Worm (Caenorhabditis elegans): ENCODE data around the gene ZK355.8.

The ZK355.8 gene

DNA sequence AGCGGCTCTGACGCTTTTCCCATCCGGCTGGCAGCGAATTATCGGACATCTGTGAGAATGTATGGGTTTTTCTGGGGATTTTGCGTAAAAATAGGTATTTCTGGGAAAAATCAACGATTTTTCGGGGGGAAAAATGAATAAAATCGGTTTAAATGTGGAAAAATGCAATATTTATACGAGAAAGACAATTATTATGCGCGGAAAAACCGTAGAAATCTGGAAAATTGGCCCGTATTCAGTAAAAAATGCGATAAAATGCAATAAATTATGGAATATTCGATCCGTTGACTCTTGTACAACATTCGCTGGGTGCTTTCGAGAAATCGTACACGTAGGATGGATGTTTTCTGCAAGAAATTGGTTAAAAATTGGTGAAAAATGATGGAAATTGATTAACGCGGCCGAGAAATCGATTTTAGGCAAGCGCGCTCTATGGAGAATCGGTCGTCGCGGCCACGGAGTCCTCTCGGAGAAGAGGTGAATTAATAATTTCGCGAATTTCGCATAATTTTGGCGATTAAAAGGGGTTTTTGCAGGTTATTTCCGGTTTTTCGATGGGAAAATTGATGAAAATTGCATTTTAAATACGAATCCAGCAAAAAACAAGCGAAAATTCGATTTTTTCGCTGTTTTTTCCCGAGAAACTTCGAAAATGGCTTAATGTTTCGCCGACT is 38.5 kb upstream of the ZK355.8 start, which contains the start of gene pinn-1 (continued):
- no peak for TF ChIP-seq zag-1 (tag; optimal IDR thresholded peaks at IDR 0.05)
- peak; percentile 84 for TF ChIP-seq skn-1 (tag; optimal IDR thresholded peaks at IDR 0.05)
- TF ChIP-seq elt-3 (tag; optimal IDR thresholded peaks at IDR 0.05), result peak in 2 of 6 experiments; percentile 74 to 76
- peak; percentile 93 for TF ChIP-seq swsn-7 (tag; optimal IDR thresholded peaks at IDR 0.05)
- TF ChIP-seq lir-3 (tag; optimal IDR thresholded peaks at IDR 0.05; ENCODE audit: poor library complexity), result peak; percentile 97
- peak; percentile 90 to 91 for TF ChIP-seq lsy-2 (tag; optimal IDR thresholded peaks at IDR 0.05)
- TF ChIP-seq unc-98 (GFP tag; IDR thresholded peaks at IDR 0.05), result peak; percentile 94
- peak; percentile 95 for TF ChIP-seq mab-9 (GFP tag; IDR thresholded peaks at IDR 0.05)
- no peak for TF ChIP-seq pag-3 (tag; optimal IDR thresholded peaks at IDR 0.05; ENCODE audit: borderline replicate concordance, insufficient read depth)
- no peak for TF ChIP-seq nhr-84 (tag; optimal IDR thresholded peaks at IDR 0.05)
- no peak for TF ChIP-seq nhr-76 (tag; optimal IDR thresholded peaks at IDR 0.05)

DNA sequence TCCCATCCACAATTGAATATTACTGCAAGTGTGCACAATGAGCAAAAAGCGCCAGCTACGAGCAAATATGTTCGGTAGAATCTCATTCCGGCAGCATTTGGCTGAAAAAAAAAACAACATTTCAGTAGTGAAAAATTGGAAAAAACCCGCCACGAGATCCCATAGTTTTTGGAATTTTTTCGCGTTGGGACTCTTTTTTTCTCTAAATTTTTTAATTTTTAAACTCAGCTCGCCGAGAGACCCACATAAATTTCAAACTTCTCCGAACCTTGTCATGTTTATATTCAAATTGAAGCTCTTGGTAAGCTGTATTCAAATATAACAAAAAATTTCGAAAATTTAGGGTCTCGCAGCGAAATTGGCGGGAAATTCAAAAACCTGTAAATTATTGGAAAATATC is 33.3 kb upstream of the ZK355.8 start, which contains the start of gene sqv-2:
sqv-2 (minus strand) TSS at position 101 of the 400 bp plus-strand sequence.
- TF ChIP-seq efl-3 (GFP tag; optimal IDR thresholded peaks at IDR 0.05) (no peak), efl-1 (optimal IDR thresholded peaks at IDR 0.05) (no peak), efl-1 (GFP tag; optimal IDR thresholded peaks at IDR 0.05 in 1 of 2) (peak in 1 of 2 experiments; percentile 57)

DNA sequence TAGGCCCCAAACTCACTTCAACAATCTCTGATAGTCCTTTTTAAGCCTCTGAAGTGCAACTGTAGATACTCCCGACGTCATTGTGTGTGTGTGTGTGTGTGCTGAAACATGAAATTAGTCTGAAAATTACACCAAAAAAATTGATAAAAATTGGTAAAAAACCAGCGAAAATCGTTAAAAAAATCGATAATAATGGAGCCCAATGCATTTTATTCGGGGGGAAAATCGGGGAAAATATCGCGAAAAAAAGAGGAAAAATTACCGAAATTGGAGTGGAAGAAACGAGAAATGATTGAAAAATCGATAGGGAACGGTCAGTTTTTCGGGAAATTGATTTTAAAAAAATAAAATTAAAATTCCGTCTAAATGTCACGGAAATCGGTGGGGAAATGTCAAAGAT is 27.4 kb upstream of the ZK355.8 start, which contains the start of gene ubc-26:
ubc-26 (minus strand) TSS at position 101 of the 400 bp plus-strand sequence.
- TF ChIP-seq nhr-71 (tag; optimal IDR thresholded peaks at IDR 0.05) (no peak), nhr-84 (tag; optimal IDR thresholded peaks at IDR 0.05) (no peak), aly-2 (tag; optimal IDR thresholded peaks at IDR 0.05) (no peak), irx-1 (tag; optimal IDR thresholded peaks at IDR 0.05) (no peak), zip-4 (GFP tag; optimal IDR thresholded peaks at IDR 0.05) (no peak), blmp-1 (tag; optimal IDR thresholded peaks at IDR 0.05) (no peak), hlh-4 (tag; optimal IDR thresholded peaks at IDR 0.05) (no peak), unc-98 (GFP tag; IDR thresholded peaks at IDR 0.05) (no peak), lin-35 (GFP tag; optimal IDR thresholded peaks at IDR 0.05) (no peak), nhr-85 (tag) (no peak), sptf-1 (tag; optimal IDR thresholded peaks at IDR 0.05) (no peak), mdl-1 (tag; optimal IDR thresholded peaks at IDR 0.05) (no peak), efl-1 (optimal IDR thresholded peaks at IDR 0.05) (no peak), efl-1 (GFP tag; optimal IDR thresholded peaks at IDR 0.05 in 1 of 2) (no peak), nhr-11 (tag; optimal IDR thresholded peaks at IDR 0.05) (no peak), lin-13 (GFP tag; optimal IDR thresholded peaks at IDR 0.05) (no peak), dpl-1 (GFP tag; optimal IDR thresholded peaks at IDR 0.05) (no peak), ceh-63 (GFP tag; optimal IDR thresholded peaks at IDR 0.05) (no peak)

DNA sequence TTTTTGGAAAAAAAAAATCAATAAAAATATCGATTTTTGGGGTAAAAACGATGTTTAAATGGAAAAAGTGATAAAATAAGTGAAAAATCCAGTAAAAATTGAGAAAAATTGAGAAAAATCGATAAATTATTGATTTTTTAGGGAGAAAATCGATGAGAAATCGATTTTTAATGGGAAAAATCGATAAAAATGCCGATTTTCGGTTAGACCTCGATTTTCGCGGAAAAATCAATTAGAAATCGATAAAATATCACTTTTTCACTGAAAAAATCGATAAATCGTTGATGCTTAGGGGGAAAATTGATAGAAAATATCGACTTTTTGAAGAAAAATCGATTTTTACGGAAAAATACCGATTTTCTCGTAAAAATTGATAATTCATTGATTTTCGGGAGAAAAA is 26.4 kb upstream of the ZK355.8 start:
- no peak for TF ChIP-seq sox-4 (tag; optimal IDR thresholded peaks at IDR 0.05)
- TF ChIP-seq sup-37 (GFP tag; optimal IDR thresholded peaks at IDR 0.05), result no peak
- no peak for TF ChIP-seq nhr-85 (tag)
- TF ChIP-seq unc-130 (tag; optimal IDR thresholded peaks at IDR 0.05), result no peak
- no peak for TF ChIP-seq Y116A8C.19 (tag; optimal IDR thresholded peaks at IDR 0.05; ENCODE audit: borderline replicate concordance)
- TF ChIP-seq blmp-1 (tag; optimal IDR thresholded peaks at IDR 0.05), result no peak
- TF ChIP-seq nhr-77 (tag; optimal IDR thresholded peaks at IDR 0.05), result no peak
- no peak for TF ChIP-seq ztf-11 (tag; optimal IDR thresholded peaks at IDR 0.05)
- TF ChIP-seq tlp-1 (tag; optimal IDR thresholded peaks at IDR 0.05), result no peak
- TF ChIP-seq nhr-76 (tag; optimal IDR thresholded peaks at IDR 0.05), result no peak
- no peak for TF ChIP-seq aly-2 (tag; optimal IDR thresholded peaks at IDR 0.05)
- no peak for TF ChIP-seq nhr-11 (tag; optimal IDR thresholded peaks at IDR 0.05)

All from whole organism, L1 larva.